Worm (Caenorhabditis elegans) whole organism, dauer: ENCODE results near the gene Y69H2.7.

Experiments
- unc-62 ChIP-seq: sonication (generic microtip); optimal IDR thresholded peaks from 2 replicates; lab custom pipeline; 2017; ENCODE audit warnings: missing biosample characterization, missing genetic modification reagents, missing genetic modification characterization

Y69H2.7 gene

ce11 chrV:18731579-18732041, 41.8 kb downstream of the Y69H2.7 start, which contains the start of the genes asp-18 and scl-19:
TSS of gene asp-18 (minus strand) at chrV:18731679.
TSS of gene scl-19 (plus strand) at chrV:18731991.
- TF ChIP-seq unc-62 (GFP tag; lab: Kevin White, UChicago): no peak

- TF ChIP-seq unc-62 (GFP tag; lab: Kevin White, UChicago): no peak
Observed at ce11 chrV:18733942-18734341, 44.2 kb downstream of the Y69H2.7 start.

ce11 chrV:18734381-18734780, 44.6 kb downstream of the Y69H2.7 start, which contains the start of gene scl-20:
TSS of gene scl-20 (minus strand) at chrV:18734481.
- no peak for TF ChIP-seq unc-62 (GFP tag; lab: Kevin White, UChicago)

- TF ChIP-seq unc-62 (GFP tag; lab: Kevin White, UChicago): no peak
Observed at ce11 chrV:18737646-18738045, 47.9 kb downstream of the Y69H2.7 start.

DNA sequence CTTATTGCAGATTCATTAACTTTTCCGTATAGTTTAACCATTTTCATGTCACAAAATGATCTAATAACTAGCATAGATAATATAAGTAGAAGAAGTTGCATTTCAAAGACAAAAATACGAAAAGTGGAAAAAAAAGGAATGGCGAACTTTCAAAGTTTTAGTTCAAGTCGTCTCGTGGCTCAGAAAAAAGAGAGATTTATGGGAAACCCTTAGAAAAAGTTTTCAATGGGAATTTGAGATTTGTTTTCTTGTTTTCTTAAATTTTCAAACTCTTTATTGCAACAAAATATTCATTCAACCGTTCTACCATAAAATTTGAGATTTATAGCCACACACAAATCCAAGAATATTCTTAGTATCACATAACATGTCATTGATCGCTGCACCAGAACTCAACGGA, 52.3 kb downstream of the Y69H2.7 start, which contains the start of gene clec-250:
TSS of gene clec-250 (minus strand) at position 101 of the 400 bp plus-strand sequence.
- no peak for TF ChIP-seq unc-62 (GFP tag; lab: Kevin White, UChicago)
